Worm (Caenorhabditis elegans): ENCODE results near the gene F40F12.9.

The F40F12.9 gene

DNA sequence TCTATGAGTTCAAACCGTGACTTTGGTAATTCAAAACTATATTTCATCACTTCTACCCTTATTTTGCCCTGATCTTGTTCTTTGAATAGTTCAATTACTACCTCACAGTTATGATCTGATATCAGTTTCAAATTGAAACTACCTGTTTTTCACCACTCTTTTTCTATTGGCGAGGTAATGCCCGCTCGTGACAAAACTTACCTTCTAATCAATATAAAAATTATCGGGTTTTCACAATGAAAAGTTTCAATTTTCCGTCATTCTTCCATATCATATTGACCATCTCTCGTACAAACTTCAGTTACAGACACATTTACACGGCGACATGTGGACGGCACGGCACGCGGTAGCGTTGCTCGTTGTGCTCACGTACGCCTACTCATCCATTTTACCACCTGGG is 21.0 kb downstream of the F40F12.9 start, which contains the start of gene dec-7:
Gene dec-7 (plus strand): TSS at position 308 of the 400 bp plus-strand sequence.
- TF ChIP-seq pes-1 (GFP tag; IDR thresholded peaks at IDR 0.05) (no peak), sea-1 (GFP tag; conservative IDR thresholded peaks at IDR 0.05) (no peak), flt-1 (GFP tag; IDR thresholded peaks at IDR 0.05) (no peak), tra-4 (tag; optimal IDR thresholded peaks at IDR 0.05) (no peak), tbx-11 (GFP tag; IDR thresholded peaks at IDR 0.05) (no peak), ceh-13 (GFP tag; optimal IDR thresholded peaks at IDR 0.05) (no peak), hmg-4 (GFP tag; optimal IDR thresholded peaks at IDR 0.05) (no peak), ama-1 (optimal IDR thresholded peaks at IDR 0.05) (no peak), aly-1 (tag; optimal IDR thresholded peaks at IDR 0.05) (no peak), hmbx-1 (tag; optimal IDR thresholded peaks at IDR 0.05) (no peak), hnd-1 (tag; optimal IDR thresholded peaks at IDR 0.05) (no peak), F13C5.2 (tag; optimal IDR thresholded peaks at IDR 0.05) (no peak)

DNA sequence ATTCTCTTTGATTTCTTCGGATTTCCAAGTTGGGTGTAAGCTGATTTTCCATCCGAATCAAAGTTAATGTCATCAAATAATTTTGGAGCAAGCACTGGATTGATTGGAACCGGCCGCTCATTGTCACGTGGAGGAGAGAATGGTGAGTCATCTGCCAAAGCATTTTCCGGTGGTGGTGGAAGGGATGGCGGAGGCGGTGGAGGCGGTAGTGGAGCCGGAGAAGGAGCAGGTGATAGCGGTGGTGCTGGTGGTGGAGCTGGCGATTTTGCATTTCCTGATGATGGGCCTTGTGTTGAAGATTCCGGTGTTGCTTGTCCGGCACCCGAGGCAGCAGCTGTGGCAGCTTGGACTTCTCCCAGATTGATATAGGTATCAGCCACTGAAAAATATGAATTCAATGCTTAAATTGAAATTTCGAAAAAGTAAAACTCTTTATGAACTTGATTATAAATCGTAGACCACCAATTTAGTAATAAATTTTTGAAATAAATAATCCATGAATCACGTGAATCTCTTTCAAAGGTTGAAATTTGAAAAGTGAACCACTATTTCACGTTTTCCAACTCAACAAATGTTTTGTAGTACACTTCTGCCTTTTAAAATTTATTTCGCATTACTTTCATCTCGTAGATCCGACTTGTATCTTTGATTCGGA is 30.0 kb downstream of the F40F12.9 start, which contains the start of the genes K03H1.9 and K03H1.12:
Gene K03H1.9 (minus strand): TSS at position 471 of the 655 bp plus-strand sequence.
Gene K03H1.12 (plus strand): TSS at position 605 of the 655 bp plus-strand sequence.
- TF ChIP-seq tra-4 (tag; optimal IDR thresholded peaks at IDR 0.05) (no peak), flt-1 (GFP tag; IDR thresholded peaks at IDR 0.05) (no peak), pes-1 (GFP tag; IDR thresholded peaks at IDR 0.05) (no peak), F13C5.2 (tag; optimal IDR thresholded peaks at IDR 0.05) (no peak), B0310.2 (tag; optimal IDR thresholded peaks at IDR 0.05) (no peak), hmg-4 (GFP tag; optimal IDR thresholded peaks at IDR 0.05) (no peak), tbx-37 (GFP tag; conservative IDR thresholded peaks at IDR 0.05) (no peak), hnd-1 (tag; optimal IDR thresholded peaks at IDR 0.05) (no peak), sea-1 (GFP tag; conservative IDR thresholded peaks at IDR 0.05) (no peak), ama-1 (optimal IDR thresholded peaks at IDR 0.05) (no peak), hmbx-1 (tag; optimal IDR thresholded peaks at IDR 0.05) (no peak), tbx-11 (GFP tag; IDR thresholded peaks at IDR 0.05) (no peak), ets-7 (tag; optimal IDR thresholded peaks at IDR 0.05) (no peak), ceh-36 (tag; optimal IDR thresholded peaks at IDR 0.05) (no peak), aly-1 (tag; optimal IDR thresholded peaks at IDR 0.05) (no peak), ceh-13 (GFP tag; optimal IDR thresholded peaks at IDR 0.05) (no peak), scrt-1 (GFP tag; IDR thresholded peaks at IDR 0.05) (no peak)

DNA sequence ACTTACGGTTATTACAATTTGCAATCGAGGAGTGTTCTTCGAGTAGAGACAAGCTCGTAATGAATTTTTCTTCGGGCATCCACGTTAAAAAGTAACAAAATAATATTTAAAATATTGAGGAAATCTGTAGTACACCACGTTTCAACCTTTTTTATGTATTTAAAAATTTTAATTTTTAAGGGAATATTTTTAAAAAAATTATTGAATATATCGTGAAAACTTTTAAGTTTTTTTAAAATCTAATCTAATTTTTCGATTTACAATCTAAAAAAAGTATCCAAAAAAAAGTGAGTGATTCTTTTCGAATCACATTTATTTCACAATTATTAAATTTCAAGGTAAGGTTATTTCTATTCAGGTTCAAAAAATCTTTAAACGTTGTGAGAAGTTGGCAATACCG is 33.6 kb downstream of the F40F12.9 start, which contains the start of gene gln-2:
Gene gln-2 (minus strand): TSS at position 101 of the 400 bp plus-strand sequence.
- no peak for TF ChIP-seq ceh-13 (GFP tag; optimal IDR thresholded peaks at IDR 0.05)
- TF ChIP-seq ets-7 (tag; optimal IDR thresholded peaks at IDR 0.05): no peak
- TF ChIP-seq B0310.2 (tag; optimal IDR thresholded peaks at IDR 0.05): no peak
- no peak for TF ChIP-seq pes-1 (GFP tag; IDR thresholded peaks at IDR 0.05)
- TF ChIP-seq F13C5.2 (tag; optimal IDR thresholded peaks at IDR 0.05): no peak
- TF ChIP-seq ceh-36 (tag; optimal IDR thresholded peaks at IDR 0.05): no peak
- no peak for TF ChIP-seq flt-1 (GFP tag; IDR thresholded peaks at IDR 0.05)
- TF ChIP-seq aly-1 (tag; optimal IDR thresholded peaks at IDR 0.05): no peak
- TF ChIP-seq hmbx-1 (tag; optimal IDR thresholded peaks at IDR 0.05): no peak
- TF ChIP-seq hnd-1 (tag; optimal IDR thresholded peaks at IDR 0.05): no peak
- no peak for TF ChIP-seq hmg-4 (GFP tag; optimal IDR thresholded peaks at IDR 0.05)
- no peak for TF ChIP-seq tra-4 (tag; optimal IDR thresholded peaks at IDR 0.05)
- no peak for TF ChIP-seq tbx-11 (GFP tag; IDR thresholded peaks at IDR 0.05)
- no peak for TF ChIP-seq scrt-1 (GFP tag; IDR thresholded peaks at IDR 0.05)
- TF ChIP-seq tbx-37 (GFP tag; conservative IDR thresholded peaks at IDR 0.05): no peak
- no peak for TF ChIP-seq ama-1 (optimal IDR thresholded peaks at IDR 0.05)
- TF ChIP-seq sea-1 (GFP tag; conservative IDR thresholded peaks at IDR 0.05): no peak

DNA sequence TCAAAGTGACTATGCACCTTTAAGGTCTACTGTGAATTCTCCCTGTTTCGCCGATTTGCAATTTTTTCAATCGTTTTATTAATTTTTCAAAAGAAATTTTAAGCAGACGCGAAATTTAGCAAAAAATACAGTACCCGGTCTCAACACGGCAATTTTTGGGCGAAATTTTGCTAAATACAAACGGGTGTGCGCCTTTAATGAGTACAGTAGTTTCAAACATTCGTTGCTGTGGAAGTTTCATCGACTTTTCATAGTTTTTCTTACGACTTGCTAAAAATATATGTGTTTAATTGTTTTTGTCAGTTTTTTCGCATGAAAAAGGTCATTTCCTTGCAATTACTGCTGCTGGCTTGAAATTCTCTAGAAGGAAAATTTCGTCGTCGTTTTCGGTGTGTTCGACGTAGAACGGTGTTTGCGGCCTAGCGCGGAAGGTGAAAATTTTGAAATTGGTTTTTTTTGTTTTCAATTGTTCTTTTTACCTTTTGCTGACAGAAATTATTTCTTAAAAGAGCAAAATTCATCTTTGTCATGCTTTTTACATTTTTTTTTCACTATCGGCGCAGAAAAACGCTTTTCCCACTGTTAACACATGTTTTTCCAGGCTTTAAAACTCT is 35.8 kb downstream of the F40F12.9 start, which contains the start of gene K03H1.7:
Gene K03H1.7 (plus strand): TSS at position 600 of the 614 bp plus-strand sequence.
- no peak for TF ChIP-seq scrt-1 (GFP tag; IDR thresholded peaks at IDR 0.05)
- no peak for TF ChIP-seq F13C5.2 (tag; optimal IDR thresholded peaks at IDR 0.05)
- no peak for TF ChIP-seq B0310.2 (tag; optimal IDR thresholded peaks at IDR 0.05)
- TF ChIP-seq hmbx-1 (tag; optimal IDR thresholded peaks at IDR 0.05): no peak
- no peak for TF ChIP-seq ceh-13 (GFP tag; optimal IDR thresholded peaks at IDR 0.05)
- TF ChIP-seq ets-7 (tag; optimal IDR thresholded peaks at IDR 0.05): no peak

DNA sequence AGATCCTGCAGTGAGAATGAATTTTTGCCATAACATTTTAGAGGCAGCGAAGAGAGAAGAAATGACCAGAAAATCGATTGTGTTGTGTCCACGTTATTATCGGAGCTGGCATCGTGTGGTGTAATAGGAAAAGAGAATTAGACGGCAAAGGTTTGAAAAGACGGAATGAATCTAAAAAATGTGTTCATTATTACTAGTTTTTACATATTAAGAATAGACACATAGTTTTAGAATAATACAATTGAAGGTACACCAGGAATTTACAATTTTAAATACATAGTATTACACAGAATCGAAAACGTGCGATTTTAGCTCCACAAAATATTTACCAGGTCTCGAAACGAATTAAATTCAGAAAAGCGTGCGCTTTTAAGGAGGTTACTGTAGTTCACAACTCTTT is 39.1 kb downstream of the F40F12.9 start, which contains the start of gene K03H1.13:
Gene K03H1.13 (minus strand): TSS at position 101 of the 400 bp plus-strand sequence.
- no peak for TF ChIP-seq F13C5.2 (tag; optimal IDR thresholded peaks at IDR 0.05)
- TF ChIP-seq ceh-36 (tag; optimal IDR thresholded peaks at IDR 0.05): no peak
- TF ChIP-seq scrt-1 (GFP tag; IDR thresholded peaks at IDR 0.05): no peak
- TF ChIP-seq aly-1 (tag; optimal IDR thresholded peaks at IDR 0.05): no peak
- TF ChIP-seq tbx-11 (GFP tag; IDR thresholded peaks at IDR 0.05): no peak
- TF ChIP-seq ceh-13 (GFP tag; optimal IDR thresholded peaks at IDR 0.05): no peak
- TF ChIP-seq tbx-37 (GFP tag; conservative IDR thresholded peaks at IDR 0.05): no peak
- no peak for TF ChIP-seq flt-1 (GFP tag; IDR thresholded peaks at IDR 0.05)
- TF ChIP-seq hmbx-1 (tag; optimal IDR thresholded peaks at IDR 0.05): no peak
- no peak for TF ChIP-seq hnd-1 (tag; optimal IDR thresholded peaks at IDR 0.05)

DNA sequence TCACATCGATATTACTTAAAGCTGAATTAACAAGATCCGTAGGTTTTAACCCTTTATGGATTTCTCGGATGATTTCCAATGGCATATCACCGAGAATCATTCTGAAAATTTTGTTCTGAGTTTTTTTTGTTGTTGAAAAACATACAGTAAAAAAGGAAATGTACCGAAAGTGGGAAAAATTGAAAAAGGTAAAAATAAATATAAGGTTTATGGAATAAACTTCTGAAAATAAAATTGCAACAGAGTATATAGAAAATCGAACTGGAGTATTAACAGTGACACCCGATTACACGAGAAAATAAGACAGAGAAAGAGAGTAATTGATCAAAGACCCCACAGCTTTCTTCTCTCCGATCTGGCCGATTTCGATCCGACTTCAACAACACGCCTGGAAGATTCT is 40.7 kb downstream of the F40F12.9 start, which contains the start of gene K03H1.11:
Gene K03H1.11 (minus strand): TSS at position 101 of the 400 bp plus-strand sequence.
- TF ChIP-seq flt-1 (GFP tag; IDR thresholded peaks at IDR 0.05) (no peak), B0310.2 (tag; optimal IDR thresholded peaks at IDR 0.05) (no peak), ceh-36 (tag; optimal IDR thresholded peaks at IDR 0.05) (no peak), tbx-37 (GFP tag; conservative IDR thresholded peaks at IDR 0.05) (no peak), scrt-1 (GFP tag; IDR thresholded peaks at IDR 0.05) (no peak), ceh-13 (GFP tag; optimal IDR thresholded peaks at IDR 0.05) (no peak), ama-1 (optimal IDR thresholded peaks at IDR 0.05) (no peak), F13C5.2 (tag; optimal IDR thresholded peaks at IDR 0.05) (no peak), aly-1 (tag; optimal IDR thresholded peaks at IDR 0.05) (no peak), hmg-4 (GFP tag; optimal IDR thresholded peaks at IDR 0.05) (no peak), sea-1 (GFP tag; conservative IDR thresholded peaks at IDR 0.05) (no peak)

DNA sequence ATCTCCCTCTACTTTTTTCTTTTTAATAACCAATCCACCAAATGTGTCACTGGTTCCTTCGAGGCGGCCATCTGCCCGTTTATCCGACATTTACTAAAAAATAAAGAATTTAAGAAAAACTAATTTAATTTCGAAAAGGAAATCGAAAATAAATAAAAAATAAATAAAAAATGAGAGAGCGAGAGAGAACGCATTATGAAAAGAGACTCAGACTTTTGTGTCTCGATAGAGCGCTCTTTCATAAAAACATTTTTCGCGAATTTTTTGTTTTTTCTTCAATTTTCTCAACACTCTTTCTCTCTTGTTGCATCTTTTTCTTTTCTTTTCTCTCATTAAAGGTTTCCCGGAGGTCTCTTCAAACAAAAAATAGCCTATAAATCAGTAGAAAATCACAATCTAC is 45.0 kb downstream of the F40F12.9 start, which contains the start of gene mog-1:
Gene mog-1 (minus strand): TSS at position 93 of the 400 bp plus-strand sequence.
- TF ChIP-seq ceh-36 (tag; optimal IDR thresholded peaks at IDR 0.05) (no peak), sea-1 (GFP tag; conservative IDR thresholded peaks at IDR 0.05) (no peak), pes-1 (GFP tag; IDR thresholded peaks at IDR 0.05) (no peak), ets-7 (tag; optimal IDR thresholded peaks at IDR 0.05) (no peak), tbx-11 (GFP tag; IDR thresholded peaks at IDR 0.05) (no peak), B0310.2 (tag; optimal IDR thresholded peaks at IDR 0.05) (no peak), tra-4 (tag; optimal IDR thresholded peaks at IDR 0.05) (no peak), ceh-13 (GFP tag; optimal IDR thresholded peaks at IDR 0.05) (no peak), hnd-1 (tag; optimal IDR thresholded peaks at IDR 0.05) (no peak), tbx-37 (GFP tag; conservative IDR thresholded peaks at IDR 0.05) (no peak), hmbx-1 (tag; optimal IDR thresholded peaks at IDR 0.05) (no peak), hmg-4 (GFP tag; optimal IDR thresholded peaks at IDR 0.05) (no peak), flt-1 (GFP tag; IDR thresholded peaks at IDR 0.05) (no peak), F13C5.2 (tag; optimal IDR thresholded peaks at IDR 0.05) (no peak)
